Worm (Caenorhabditis elegans): ENCODE data around the gene M70.1.

The M70.1 gene

ce11 chrIV:2281353-2281976 is 35.8 kb downstream of the M70.1 start:
- TF ChIP-seq egl-27 (tag; optimal IDR thresholded peaks at IDR 0.05) (no peak), lsy-2 (tag; optimal IDR thresholded peaks at IDR 0.05) (peak in 1 of 2 experiments; percentile 58), mdl-1 (tag; optimal IDR thresholded peaks at IDR 0.05) (no peak), C16A3.4 (tag; optimal IDR thresholded peaks at IDR 0.05) (peak; percentile 20), ets-5 (GFP tag; IDR thresholded peaks at IDR 0.05) (no peak), blmp-1 (tag; optimal IDR thresholded peaks at IDR 0.05) (peak; percentile 78), vab-15 (tag; optimal IDR thresholded peaks at IDR 0.05) (peak; percentile 35), nhr-11 (tag; optimal IDR thresholded peaks at IDR 0.05) (no peak), mep-1 (tag; optimal IDR thresholded peaks at IDR 0.05) (peak; percentile 23), ztf-4 (tag; optimal IDR thresholded peaks at IDR 0.05) (peak; percentile 49), rnt-1 (tag; optimal IDR thresholded peaks at IDR 0.05) (no peak), dsc-1 (tag; optimal IDR thresholded peaks at IDR 0.05) (no peak), unc-86 (tag; optimal IDR thresholded peaks at IDR 0.05) (no peak), skn-1 (tag; optimal IDR thresholded peaks at IDR 0.05) (peak; percentile 5), pax-3 (tag; optimal IDR thresholded peaks at IDR 0.05) (no peak), nhr-71 (tag; optimal IDR thresholded peaks at IDR 0.05) (peak; percentile 71), grh-1 (GFP tag; IDR thresholded peaks at IDR 0.05) (peak; percentile 82), elt-3 (tag; optimal IDR thresholded peaks at IDR 0.05) (peak in 4 of 6 experiments; percentile 17 to 90 (median 80)), hlh-4 (tag; optimal IDR thresholded peaks at IDR 0.05) (no peak), nhr-20 (tag; optimal IDR thresholded peaks at IDR 0.05) (peak; percentile 74), elt-2 (tag; optimal IDR thresholded peaks at IDR 0.05) (peak; percentile 59), lin-35 (GFP tag; optimal IDR thresholded peaks at IDR 0.05) (peak; percentile 7 to 82), fkh-4 (tag; optimal IDR thresholded peaks at IDR 0.05; ENCODE audit: borderline replicate concordance) (no peak), ama-1 (optimal IDR thresholded peaks at IDR 0.05) (peak; percentile 62), nhr-19 (GFP tag; conservative IDR thresholded peaks at IDR 0.05) (peak; percentile 33), nhr-77 (tag; optimal IDR thresholded peaks at IDR 0.05) (no peak), nhr-90 (tag; optimal IDR thresholded peaks at IDR 0.05; ENCODE audit: poor library complexity) (peak; percentile 78), snu-23 (GFP tag; optimal IDR thresholded peaks at IDR 0.05) (peak; percentile 63), nhr-47 (tag; optimal IDR thresholded peaks at IDR 0.05) (peak; percentile 32), lin-14 (GFP tag; optimal IDR thresholded peaks at IDR 0.05) (peak; percentile 60), lin-15B (tag; optimal IDR thresholded peaks at IDR 0.05) (no peak), fkh-8 (tag; optimal IDR thresholded peaks at IDR 0.05) (no peak), tbx-2 (tag; optimal IDR thresholded peaks at IDR 0.05) (peak; percentile 63), nhr-85 (tag) (peak; percentile 82), snpc-4 (tag; optimal IDR thresholded peaks at IDR 0.05) (no peak), efl-1 (optimal IDR thresholded peaks at IDR 0.05) (peak; percentile 3 to 11), efl-1 (GFP tag; optimal IDR thresholded peaks at IDR 0.05 in 1 of 2) (peak in 1 of 2 experiments; percentile 95), dpl-1 (GFP tag; optimal IDR thresholded peaks at IDR 0.05) (peak; percentile 18 to 64 (median 38))

- TF ChIP-seq blmp-1 (tag; optimal IDR thresholded peaks at IDR 0.05) (peak; percentile 51), C04F5.9 (tag; optimal IDR thresholded peaks at IDR 0.05) (no peak), lir-3 (tag; optimal IDR thresholded peaks at IDR 0.05; ENCODE audit: poor library complexity) (no peak), tlp-1 (tag; optimal IDR thresholded peaks at IDR 0.05) (no peak), zag-1 (tag; optimal IDR thresholded peaks at IDR 0.05) (no peak), lin-13 (GFP tag; optimal IDR thresholded peaks at IDR 0.05) (no peak), hlh-17 (GFP tag; optimal IDR thresholded peaks at IDR 0.05; ENCODE audit: borderline replicate concordance) (no peak), unc-30 (tag; optimal IDR thresholded peaks at IDR 0.05) (no peak), C34B4.2 (tag; optimal IDR thresholded peaks at IDR 0.05) (no peak), mab-9 (GFP tag; IDR thresholded peaks at IDR 0.05) (no peak), lin-35 (GFP tag; optimal IDR thresholded peaks at IDR 0.05) (peak in 1 of 2 experiments; percentile 36), fkh-10 (GFP tag; optimal IDR thresholded peaks at IDR 0.05) (no peak), Y116A8C.19 (tag; optimal IDR thresholded peaks at IDR 0.05; ENCODE audit: borderline replicate concordance) (no peak), elt-2 (tag; optimal IDR thresholded peaks at IDR 0.05) (peak; percentile 75), irx-1 (tag; optimal IDR thresholded peaks at IDR 0.05) (no peak), ets-5 (GFP tag; IDR thresholded peaks at IDR 0.05) (no peak), C16A3.4 (tag; optimal IDR thresholded peaks at IDR 0.05) (no peak), ztf-4 (tag; optimal IDR thresholded peaks at IDR 0.05) (no peak), grh-1 (GFP tag; IDR thresholded peaks at IDR 0.05) (no peak), xbp-1 (tag; optimal IDR thresholded peaks at IDR 0.05) (no peak), elt-3 (tag; optimal IDR thresholded peaks at IDR 0.05) (peak in 1 of 6 experiments; percentile 62), sptf-1 (tag; optimal IDR thresholded peaks at IDR 0.05) (no peak)
These were observed 38.9 kb downstream of the M70.1 start for ce11 chrIV:2284462-2285047.
